Worm (Caenorhabditis elegans) whole organism, L3 larva: Measurements from ENCODE around the gene srz-99.

Experiments
- aly-2 ChIP-seq: fragments of 150-350 bp; optimal IDR thresholded peaks from 2 replicates; lab custom pipeline; 2014; ENCODE audit warnings: missing biosample characterization, missing genetic modification characterization
- ceh-28 ChIP-seq: fragments of 150-350 bp; optimal IDR thresholded peaks from 2 replicates; lab custom pipeline; 2014; ENCODE audit warnings: missing biosample characterization, missing genetic modification reagents, missing genetic modification characterization
- ceh-82 ChIP-seq: fragments of 150-350 bp; optimal IDR thresholded peaks from 2 replicates; lab custom pipeline; 2014; ENCODE audit warnings: missing biosample characterization, missing genetic modification characterization
- egl-27 ChIP-seq: sonication (generic microtip); optimal IDR thresholded peaks from 4 replicates; lab custom pipeline; 2017; ENCODE audit warnings: missing biosample characterization, missing genetic modification reagents, missing genetic modification characterization
- fos-1 ChIP-seq: fragments of 150-350 bp; optimal IDR thresholded peaks from 2 replicates; lab custom pipeline; 2014; ENCODE audit warnings: missing biosample characterization, missing genetic modification characterization
- jun-1 ChIP-seq: fragments of 150-350 bp; optimal IDR thresholded peaks from 2 replicates; lab custom pipeline; 2014; ENCODE audit warnings: missing biosample characterization, missing genetic modification reagents, missing genetic modification characterization
- mdl-1 ChIP-seq: fragments of 150-350 bp; optimal IDR thresholded peaks from 2 replicates; lab custom pipeline; 2014; ENCODE audit warnings: missing biosample characterization, missing genetic modification characterization
- nhr-28 ChIP-seq: fragments of 150-350 bp; optimal IDR thresholded peaks from 2 replicates; lab custom pipeline; 2014; ENCODE audit warnings: missing biosample characterization, missing genetic modification characterization
- pha-4 ChIP-seq: fragments of 150-350 bp; optimal IDR thresholded peaks from 2 replicates; lab custom pipeline; 2014; ENCODE audit warnings: missing biosample characterization, missing genetic modification reagents, missing genetic modification characterization
- sea-2 ChIP-seq: fragments of 150-350 bp; sonication (generic microtip); optimal IDR thresholded peaks from 4 replicates; lab custom pipeline; 2014; ENCODE audit warnings: missing biosample characterization, missing genetic modification reagents, missing genetic modification characterization
- zag-1 ChIP-seq: fragments of 150-350 bp; optimal IDR thresholded peaks from 2 replicates; lab custom pipeline; 2014; ENCODE audit warnings: missing biosample characterization, missing genetic modification characterization

DNA sequence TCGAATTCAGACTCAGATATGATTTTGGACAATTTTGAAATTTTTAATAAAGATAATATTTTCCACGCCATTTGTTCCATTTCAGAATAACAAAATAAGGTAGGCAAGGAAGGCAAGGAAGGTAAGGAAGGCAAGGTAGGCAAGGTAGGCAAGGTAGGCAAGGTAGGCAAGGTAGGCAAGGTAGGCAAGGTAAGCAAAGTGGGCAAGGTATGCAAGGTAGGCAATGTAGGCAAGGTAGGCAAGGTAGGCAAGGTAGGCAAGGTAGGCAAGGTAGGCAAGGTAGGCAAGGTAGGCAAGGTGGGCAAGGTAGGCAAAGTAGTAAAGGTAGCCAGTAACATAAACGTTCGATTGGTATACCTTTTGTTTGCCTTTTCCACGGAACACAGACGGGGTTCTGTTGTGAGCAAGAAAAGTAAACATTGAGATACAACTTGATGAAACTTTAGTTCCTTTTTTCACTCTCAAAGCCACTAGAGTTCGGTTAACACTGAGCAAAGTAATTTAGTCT lies 30.3 kb upstream of the srz-99 start, which contains the start of gene Y70C5C.1:
- TF ChIP-seq aly-2 (tag; lab: Kevin White, UChicago) (no peak), ceh-82 (tag; lab: Kevin White, UChicago) (no peak), nhr-28 (tag; lab: Kevin White, UChicago) (no peak), ceh-28 (tag; lab: Kevin White, UChicago) (no peak), pha-4 (tag; lab: Kevin White, UChicago) (no peak), fos-1 (no peak), mdl-1 (tag; lab: Kevin White, UChicago) (no peak), sea-2 (no peak), zag-1 (tag; lab: Kevin White, UChicago) (no peak), egl-27 (tag; lab: Kevin White, UChicago) (no peak), jun-1 (tag; lab: Kevin White, UChicago) (no peak)
